Worm (Caenorhabditis elegans) whole organism, early embryonic: ENCODE results near the gene odr-10.

Experiments
- B0310.2 ChIP-seq: sonication (generic microtip); optimal IDR thresholded peaks from 2 replicates; lab custom pipeline; 2016; ENCODE audit warnings: mild to moderate bottlenecking, missing genetic modification characterization, missing compliant biosample characterization
- F13C5.2 ChIP-seq: sonication (generic microtip); optimal IDR thresholded peaks from 2 replicates; lab custom pipeline; 2017; ENCODE audit warnings: mild to moderate bottlenecking, missing genetic modification characterization, inconsistent platforms, missing compliant biosample characterization
- aly-1 ChIP-seq: sonication (generic microtip); optimal IDR thresholded peaks from 2 replicates; lab custom pipeline; 2016; ENCODE audit warnings: missing genetic modification characterization, missing compliant biosample characterization
- ama-1 ChIP-seq: fragments of 150-350 bp; optimal IDR thresholded peaks from 2 replicates; lab custom pipeline; 2014
- ceh-13 ChIP-seq: fragments of 200-800 bp; sonication (Bioruptor generic); optimal IDR thresholded peaks from 2 replicates; lab custom pipeline; 2018; ENCODE audit warnings: mild to moderate bottlenecking, missing genetic modification characterization, missing compliant biosample characterization
- ceh-36 ChIP-seq: sonication (generic microtip); optimal IDR thresholded peaks from 2 replicates; lab custom pipeline; 2016; ENCODE audit warnings: missing genetic modification characterization, inconsistent platforms, missing compliant biosample characterization
- ets-7 ChIP-seq: sonication (generic microtip); optimal IDR thresholded peaks from 2 replicates; lab custom pipeline; 2016; ENCODE audit warnings: missing genotype, missing genetic modification characterization, missing compliant biosample characterization
- flt-1 ChIP-seq: fragments of 200-800 bp; sonication (Bioruptor generic); IDR thresholded peaks from 2 replicates; pipeline ENCODE4 v1.3.6; 2022; ENCODE audit warnings: missing genetic modification characterization, missing compliant biosample characterization
- hmbx-1 ChIP-seq: sonication (generic microtip); optimal IDR thresholded peaks from 2 replicates; lab custom pipeline; 2016; ENCODE audit warnings: mild to moderate bottlenecking, missing genetic modification characterization, missing compliant biosample characterization
- hmg-4 ChIP-seq: fragments of 200-800 bp; sonication (Bioruptor generic); optimal IDR thresholded peaks from 2 replicates; lab custom pipeline; 2018; ENCODE audit warnings: mild to moderate bottlenecking, missing genetic modification characterization, missing compliant biosample characterization
- hnd-1 ChIP-seq: sonication (generic microtip); optimal IDR thresholded peaks from 2 replicates; lab custom pipeline; 2016; ENCODE audit warnings: missing genetic modification characterization, missing compliant biosample characterization
- pes-1 ChIP-seq: fragments of 200-800 bp; sonication (Bioruptor generic); IDR thresholded peaks from 2 replicates; pipeline ENCODE4 v1.3.6; 2022; ENCODE audit warnings: missing genetic modification reagents, missing genetic modification characterization, missing compliant biosample characterization
- scrt-1 ChIP-seq: fragments of 200-800 bp; sonication (Bioruptor generic); IDR thresholded peaks from 2 replicates; pipeline ENCODE4 v1.3.6; 2022; ENCODE audit warnings: missing genetic modification characterization, missing compliant biosample characterization
- sea-1 ChIP-seq: fragments of 200-800 bp; sonication (Bioruptor generic); conservative IDR thresholded peaks from 2 replicates; pipeline ENCODE4 v1.3.6; 2022; ENCODE audit warnings: missing genetic modification characterization, missing compliant biosample characterization
- tbx-11 ChIP-seq: fragments of 200-800 bp; sonication (Bioruptor generic); IDR thresholded peaks from 2 replicates; pipeline ENCODE4 v1.3.6; 2022; ENCODE audit warnings: missing genetic modification characterization, missing compliant biosample characterization
- tbx-37 ChIP-seq: fragments of 200-800 bp; sonication (Bioruptor generic); conservative IDR thresholded peaks from 2 replicates; pipeline ENCODE4 v1.3.6; 2022; ENCODE audit warnings: missing genetic modification reagents, missing genetic modification characterization, missing compliant biosample characterization
- tra-4 ChIP-seq: sonication (generic microtip); optimal IDR thresholded peaks from 2 replicates; lab custom pipeline; 2017; ENCODE audit warnings: missing genetic modification characterization, missing compliant biosample characterization

Gene odr-10

ce11 chrX:6865839-6866238, at the start of gene odr-10:
odr-10 (minus strand) TSS chrX:6865939.
- TF ChIP-seq ama-1 (lab: Kevin White, UChicago) (no peak), hmbx-1 (tag; lab: Kevin White, UChicago) (no peak), tbx-37 (GFP tag; lab: Robert Waterston, UW) (no peak), F13C5.2 (tag; lab: Kevin White, UChicago) (no peak), tbx-11 (no peak), pes-1 (no peak), ceh-36 (tag; lab: Kevin White, UChicago) (no peak), sea-1 (GFP tag; lab: Robert Waterston, UW) (no peak), hmg-4 (GFP tag; lab: Kevin White, UChicago) (no peak), ceh-13 (GFP tag; lab: Kevin White, UChicago) (no peak), aly-1 (tag; lab: Kevin White, UChicago) (no peak), ets-7 (tag; lab: Kevin White, UChicago) (no peak), hnd-1 (tag; lab: Kevin White, UChicago) (no peak)

- TF ChIP-seq ets-7 (tag; lab: Kevin White, UChicago) (no peak), pes-1 (no peak), tbx-37 (GFP tag; lab: Robert Waterston, UW) (no peak), scrt-1 (GFP tag; lab: Robert Waterston, UW) (no peak), F13C5.2 (tag; lab: Kevin White, UChicago) (no peak), tbx-11 (no peak), ceh-36 (tag; lab: Kevin White, UChicago) (no peak), B0310.2 (tag; lab: Kevin White, UChicago) (no peak), hnd-1 (tag; lab: Kevin White, UChicago) (no peak), ama-1 (lab: Kevin White, UChicago) (no peak), tra-4 (tag; lab: Kevin White, UChicago) (no peak), flt-1 (GFP tag; lab: Robert Waterston, UW) (no peak), sea-1 (GFP tag; lab: Robert Waterston, UW) (no peak), ceh-13 (GFP tag; lab: Kevin White, UChicago) (no peak)
These were observed 49.5 kb upstream of the odr-10 start for ce11 chrX:6915279-6915678.

- no peak for TF ChIP-seq ets-7 (tag; lab: Kevin White, UChicago)
- TF ChIP-seq aly-1 (tag; lab: Kevin White, UChicago): no peak
These were observed 48.2 kb upstream of the odr-10 start, which contains the start of gene nhx-4 for ce11 chrX:6913989-6914388. nhx-4 (plus strand) TSS chrX:6914289.

ce11 chrX:6905581-6905980, 39.8 kb upstream of the odr-10 start:
- no peak for TF ChIP-seq ceh-36 (tag; lab: Kevin White, UChicago)
- no peak for TF ChIP-seq scrt-1 (GFP tag; lab: Robert Waterston, UW)
- no peak for TF ChIP-seq flt-1 (GFP tag; lab: Robert Waterston, UW)
- TF ChIP-seq tra-4 (tag; lab: Kevin White, UChicago): no peak
- TF ChIP-seq hmbx-1 (tag; lab: Kevin White, UChicago): no peak

- no peak for TF ChIP-seq sea-1 (GFP tag; lab: Robert Waterston, UW)
- no peak for TF ChIP-seq tbx-37 (GFP tag; lab: Robert Waterston, UW)
- TF ChIP-seq F13C5.2 (tag; lab: Kevin White, UChicago): no peak
- TF ChIP-seq flt-1 (GFP tag; lab: Robert Waterston, UW): no peak
- TF ChIP-seq ceh-36 (tag; lab: Kevin White, UChicago): no peak
- no peak for TF ChIP-seq B0310.2 (tag; lab: Kevin White, UChicago)
- TF ChIP-seq hmg-4 (GFP tag; lab: Kevin White, UChicago): no peak
- TF ChIP-seq ceh-13 (GFP tag; lab: Kevin White, UChicago): no peak
- no peak for TF ChIP-seq aly-1 (tag; lab: Kevin White, UChicago)
These were observed 38.5 kb upstream of the odr-10 start, which contains the start of gene sid-5 for ce11 chrX:6904064-6904771. sid-5 (plus strand) TSS chrX:6904721.

ce11 chrX:6902958-6903357, 37.2 kb upstream of the odr-10 start:
- TF ChIP-seq hmbx-1 (tag; lab: Kevin White, UChicago) (no peak), ceh-13 (GFP tag; lab: Kevin White, UChicago) (peak; percentile 54), hnd-1 (tag; lab: Kevin White, UChicago) (peak; percentile 67), sea-1 (GFP tag; lab: Robert Waterston, UW) (peak; percentile 76; the same call in 1 of the 2 replicates), hmg-4 (GFP tag; lab: Kevin White, UChicago) (peak; percentile 76), ama-1 (lab: Kevin White, UChicago) (no peak), F13C5.2 (tag; lab: Kevin White, UChicago) (peak; percentile 61), flt-1 (GFP tag; lab: Robert Waterston, UW) (peak; percentile 71), tbx-37 (GFP tag; lab: Robert Waterston, UW) (peak; percentile 80), pes-1 (peak; percentile 86), ets-7 (tag; lab: Kevin White, UChicago) (peak; percentile 5), ceh-36 (tag; lab: Kevin White, UChicago) (peak; percentile 49), scrt-1 (GFP tag; lab: Robert Waterston, UW) (peak; percentile 84; the same call in 1 of the 2 replicates), B0310.2 (tag; lab: Kevin White, UChicago) (no peak), aly-1 (tag; lab: Kevin White, UChicago) (peak; percentile 76), tbx-11 (peak; percentile 83), tra-4 (tag; lab: Kevin White, UChicago) (no peak)

ce11 chrX:6901078-6901477, 35.3 kb upstream of the odr-10 start, which contains the start of gene pes-23:
pes-23 (plus strand) TSS chrX:6901378.
- TF ChIP-seq tbx-11 (no peak), sea-1 (GFP tag; lab: Robert Waterston, UW) (no peak), hmbx-1 (tag; lab: Kevin White, UChicago) (no peak), aly-1 (tag; lab: Kevin White, UChicago) (no peak), ama-1 (lab: Kevin White, UChicago) (no peak), F13C5.2 (tag; lab: Kevin White, UChicago) (no peak), ceh-13 (GFP tag; lab: Kevin White, UChicago) (no peak), hnd-1 (tag; lab: Kevin White, UChicago) (no peak), tra-4 (tag; lab: Kevin White, UChicago) (no peak), scrt-1 (GFP tag; lab: Robert Waterston, UW) (no peak), flt-1 (GFP tag; lab: Robert Waterston, UW) (no peak), tbx-37 (GFP tag; lab: Robert Waterston, UW) (no peak), hmg-4 (GFP tag; lab: Kevin White, UChicago) (no peak), B0310.2 (tag; lab: Kevin White, UChicago) (no peak), pes-1 (no peak), ets-7 (tag; lab: Kevin White, UChicago) (no peak)
